Worm (Caenorhabditis elegans): Measurements from ENCODE around the gene clc-24.

DNA sequence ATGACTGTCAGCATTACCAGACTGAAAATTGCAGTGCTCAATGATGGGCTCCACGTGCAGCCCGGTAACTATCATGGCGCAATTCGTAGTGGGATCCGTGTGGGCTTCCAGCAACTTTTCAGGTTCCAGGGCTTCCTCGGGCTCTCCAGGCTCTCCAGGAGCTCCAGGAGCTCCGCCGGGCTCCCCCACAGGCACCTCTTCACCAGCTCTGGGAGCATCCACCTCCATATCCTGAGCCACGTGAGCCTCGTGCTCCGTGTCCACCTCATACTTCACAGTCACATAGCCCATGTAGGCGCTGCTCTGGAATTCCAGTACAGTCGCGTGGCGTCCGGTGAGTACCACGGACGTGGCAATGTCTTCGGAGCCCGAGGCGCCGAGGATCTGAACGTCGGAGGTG lies 42.0 kb downstream of the clc-24 start:
- TF ChIP-seq nhr-11 (tag; optimal IDR thresholded peaks at IDR 0.05) (no peak), fkh-10 (GFP tag; optimal IDR thresholded peaks at IDR 0.05) (no peak), hlh-30 (tag; optimal IDR thresholded peaks at IDR 0.05; ENCODE audit: insufficient read depth) (no peak)

All from whole organism, late embryonic.